Fruit fly (Drosophila melanogaster): Measurements from ENCODE around the gene Lcp65Ad.

- no peak for TF ChIP-seq Dll (optimal IDR thresholded peaks at IDR 0.05)
- TF ChIP-seq pan (optimal IDR thresholded peaks at IDR 0.05) = no peak
- TF ChIP-seq psq (optimal IDR thresholded peaks at IDR 0.05) = no peak
- TF ChIP-seq usp (GFP tag; optimal IDR thresholded peaks at IDR 0.05) = no peak
These were observed 3.1 kb upstream of the Lcp65Ad start, which contains the start of gene Cpr65Av for dm6 chr3L:6139924-6140574.

All from whole organism.